Worm (Caenorhabditis elegans): ENCODE measurements around the gene zip-10.

- TF ChIP-seq ama-1 (optimal IDR thresholded peaks at IDR 0.05), result no peak
- no peak for TF ChIP-seq ZK546.5 (tag; optimal IDR thresholded peaks at IDR 0.05)
- no peak for TF ChIP-seq daf-12 (tag; optimal IDR thresholded peaks at IDR 0.05)
- no peak for TF ChIP-seq elt-1 (tag; optimal IDR thresholded peaks at IDR 0.05)
- TF ChIP-seq unc-62 (GFP tag; optimal IDR thresholded peaks at IDR 0.05), result no peak
- no peak for TF ChIP-seq ztf-4 (tag; optimal IDR thresholded peaks at IDR 0.05)
Observed at ce11 chrV:11676498-11676897, 25.9 kb upstream of the zip-10 start.
